Worm (Caenorhabditis elegans): ENCODE results near the gene srg-56.

srg-56 gene

DNA sequence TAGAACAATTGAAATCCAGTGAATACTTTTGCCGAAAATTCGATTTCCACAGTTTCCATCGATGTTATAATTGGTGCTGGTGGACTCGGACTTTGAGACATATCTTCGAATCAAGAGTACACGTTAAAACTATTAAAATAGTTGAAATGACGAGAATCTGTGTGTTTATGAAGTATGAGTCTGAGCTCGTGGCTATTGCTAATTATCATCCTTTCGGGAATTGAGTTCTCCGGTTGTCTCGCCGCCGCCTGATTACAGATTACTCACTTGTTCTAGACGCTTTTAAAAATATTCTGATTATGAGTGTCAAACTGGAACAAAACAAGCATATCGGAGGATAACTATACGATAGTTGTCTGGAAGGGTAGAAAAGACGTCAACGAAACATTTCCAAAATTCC is at the start of gene srg-56:
Gene srg-56 (minus strand): TSS at position 101 of the 400 bp plus-strand sequence.
- TF ChIP-seq ttx-3 (tag; optimal IDR thresholded peaks at IDR 0.05) (no peak), ref-2 (tag; optimal IDR thresholded peaks at IDR 0.05) (no peak), ceh-14 (tag; optimal IDR thresholded peaks at IDR 0.05) (no peak), sdc-2 (tag; optimal IDR thresholded peaks at IDR 0.05) (no peak), ceh-31 (tag; optimal IDR thresholded peaks at IDR 0.05) (no peak), Y22D7AL.16 (tag; optimal IDR thresholded peaks at IDR 0.05) (no peak), nhr-11 (tag; optimal IDR thresholded peaks at IDR 0.05) (no peak), F13H6.1 (tag; optimal IDR thresholded peaks at IDR 0.05) (no peak)

ce11 chrV:2780786-2781185 is 42.7 kb upstream of the srg-56 start, which contains the start of gene R05D8.11:
Gene R05D8.11, minus strand, starts transcription at chrV:2780886.
- TF ChIP-seq unc-86 (tag; optimal IDR thresholded peaks at IDR 0.05) (no peak), ceh-19 (GFP tag; optimal IDR thresholded peaks at IDR 0.05) (no peak), ceh-6 (GFP tag; optimal IDR thresholded peaks at IDR 0.05) (no peak), ceh-9 (tag; optimal IDR thresholded peaks at IDR 0.05) (no peak), hlh-30 (tag; optimal IDR thresholded peaks at IDR 0.05; ENCODE audit: insufficient read depth) (no peak), lin-11 (tag; optimal IDR thresholded peaks at IDR 0.05) (no peak), ama-1 (optimal IDR thresholded peaks at IDR 0.05) (no peak), zip-5 (tag; optimal IDR thresholded peaks at IDR 0.05) (no peak), pax-1 (tag; optimal IDR thresholded peaks at IDR 0.05) (no peak), mec-3 (tag; optimal IDR thresholded peaks at IDR 0.05; ENCODE audit: borderline replicate concordance) (no peak), ttx-3 (tag; optimal IDR thresholded peaks at IDR 0.05) (no peak), Y22D7AL.16 (tag; optimal IDR thresholded peaks at IDR 0.05) (no peak), syd-9 (tag; optimal IDR thresholded peaks at IDR 0.05) (no peak), ceh-18 (tag; optimal IDR thresholded peaks at IDR 0.05) (no peak), ref-2 (tag; optimal IDR thresholded peaks at IDR 0.05) (no peak), che-1 (tag; optimal IDR thresholded peaks at IDR 0.05) (no peak), pros-1 (tag; optimal IDR thresholded peaks at IDR 0.05) (no peak), ets-4 (tag; optimal IDR thresholded peaks at IDR 0.05) (no peak)

DNA sequence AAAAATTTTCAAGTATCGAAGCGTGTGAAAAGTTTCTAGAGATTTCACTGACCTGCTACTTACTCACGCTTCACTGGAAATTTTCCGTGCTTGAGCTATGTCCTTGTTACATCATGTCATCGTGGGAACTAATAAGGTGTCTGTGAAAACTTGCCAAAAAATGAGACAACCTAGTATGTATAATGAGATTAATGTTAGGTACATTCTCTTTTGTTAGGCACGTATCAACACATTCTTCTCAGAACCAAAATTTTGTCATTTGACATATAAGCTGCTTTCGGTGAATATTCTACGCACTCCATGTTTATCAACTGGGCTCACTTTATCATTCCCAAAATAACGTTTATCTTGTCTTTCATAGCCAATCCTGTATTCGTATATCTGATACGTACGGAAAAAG is 36.0 kb upstream of the srg-56 start, which contains the start of gene srj-18:
Gene srj-18 (plus strand): TSS at position 301 of the 400 bp plus-strand sequence.
- TF ChIP-seq ceh-18 (tag; optimal IDR thresholded peaks at IDR 0.05), result no peak
- no peak for TF ChIP-seq nfya-1 (tag; optimal IDR thresholded peaks at IDR 0.05)

ce11 chrV:2771560-2771959 is 33.5 kb upstream of the srg-56 start, which contains the start of gene srh-56:
Gene srh-56, plus strand, starts transcription at chrV:2771860.
- no peak for TF ChIP-seq unc-55 (GFP tag; optimal IDR thresholded peaks at IDR 0.05)
- no peak for TF ChIP-seq ceh-45 (GFP tag; IDR thresholded peaks at IDR 0.05)
- no peak for TF ChIP-seq nhr-232 (tag; optimal IDR thresholded peaks at IDR 0.05)
- TF ChIP-seq elt-2 (tag; optimal IDR thresholded peaks at IDR 0.05), result no peak
- no peak for TF ChIP-seq ceh-34 (tag; optimal IDR thresholded peaks at IDR 0.05)
- TF ChIP-seq unc-86 (tag; optimal IDR thresholded peaks at IDR 0.05), result no peak
- no peak for TF ChIP-seq che-1 (tag; optimal IDR thresholded peaks at IDR 0.05)
- no peak for TF ChIP-seq ztf-16 (tag; optimal IDR thresholded peaks at IDR 0.05)
- no peak for TF ChIP-seq rnt-1 (tag; optimal IDR thresholded peaks at IDR 0.05)
- TF ChIP-seq ceh-18 (tag; optimal IDR thresholded peaks at IDR 0.05), result no peak
- TF ChIP-seq zip-5 (tag; optimal IDR thresholded peaks at IDR 0.05), result no peak
- TF ChIP-seq nhr-11 (tag; optimal IDR thresholded peaks at IDR 0.05), result no peak
- no peak for TF ChIP-seq fax-1 (tag; optimal IDR thresholded peaks at IDR 0.05)
- TF ChIP-seq nfya-1 (tag; optimal IDR thresholded peaks at IDR 0.05), result no peak
- TF ChIP-seq ceh-30 (tag; optimal IDR thresholded peaks at IDR 0.05), result no peak
- no peak for TF ChIP-seq syd-9 (tag; optimal IDR thresholded peaks at IDR 0.05)
- TF ChIP-seq ttx-3 (tag; optimal IDR thresholded peaks at IDR 0.05), result no peak

ce11 chrV:2769754-2770153 is 31.7 kb upstream of the srg-56 start, which contains the start of gene dhs-15:
Gene dhs-15, minus strand, starts transcription at chrV:2769854.
- TF ChIP-seq eyg-1 (tag; optimal IDR thresholded peaks at IDR 0.05) (no peak), pqm-1 (tag; optimal IDR thresholded peaks at IDR 0.05) (no peak), nfya-1 (tag; optimal IDR thresholded peaks at IDR 0.05) (no peak), syd-9 (tag; optimal IDR thresholded peaks at IDR 0.05) (no peak)

Data from whole organism, late embryonic.